Fruit fly (Drosophila melanogaster) whole organism, prepupa: Measurements from ENCODE around the gene Sap30.

Experiments
- CG11294 ChIP-seq: fragments of 200-800 bp; sonication (Bioruptor generic); IDR thresholded peaks from 2 replicates; pipeline ENCODE4 v1.3.6; 2022; ENCODE audit warnings: missing biosample characterization, missing genetic modification characterization
- CG11762 ChIP-seq: fragments of 200-800 bp; sonication (Bioruptor generic); optimal IDR thresholded peaks from 3 replicates; lab custom pipeline; 2016; ENCODE audit warnings: missing biosample characterization, missing genetic modification characterization; ENCODE audit not compliant: insufficient read depth
- Sox102F ChIP-seq: fragments of 200-800 bp; sonication (Bioruptor generic); optimal IDR thresholded peaks from 2 replicates; lab custom pipeline; 2016; ENCODE audit warnings: missing biosample characterization, mild to moderate bottlenecking, missing genetic modification characterization
- acj6 ChIP-seq: fragments of 200-800 bp; sonication (Bioruptor generic); optimal IDR thresholded peaks from 3 replicates; lab custom pipeline; 2016; ENCODE audit warnings: missing biosample characterization, missing genetic modification characterization
- fd85E ChIP-seq: fragments of 200-800 bp; sonication (Bioruptor generic); optimal IDR thresholded peaks from 3 replicates; lab custom pipeline; 2016; ENCODE audit warnings: missing biosample characterization, missing genetic modification characterization
- spab ChIP-seq: fragments of 200-800 bp; sonication (Bioruptor generic); optimal IDR thresholded peaks from 2 replicates; lab custom pipeline; 2017; ENCODE audit warnings: missing biosample characterization, mild to moderate bottlenecking, missing genetic modification characterization, missing genetic modification reagents

DNA sequence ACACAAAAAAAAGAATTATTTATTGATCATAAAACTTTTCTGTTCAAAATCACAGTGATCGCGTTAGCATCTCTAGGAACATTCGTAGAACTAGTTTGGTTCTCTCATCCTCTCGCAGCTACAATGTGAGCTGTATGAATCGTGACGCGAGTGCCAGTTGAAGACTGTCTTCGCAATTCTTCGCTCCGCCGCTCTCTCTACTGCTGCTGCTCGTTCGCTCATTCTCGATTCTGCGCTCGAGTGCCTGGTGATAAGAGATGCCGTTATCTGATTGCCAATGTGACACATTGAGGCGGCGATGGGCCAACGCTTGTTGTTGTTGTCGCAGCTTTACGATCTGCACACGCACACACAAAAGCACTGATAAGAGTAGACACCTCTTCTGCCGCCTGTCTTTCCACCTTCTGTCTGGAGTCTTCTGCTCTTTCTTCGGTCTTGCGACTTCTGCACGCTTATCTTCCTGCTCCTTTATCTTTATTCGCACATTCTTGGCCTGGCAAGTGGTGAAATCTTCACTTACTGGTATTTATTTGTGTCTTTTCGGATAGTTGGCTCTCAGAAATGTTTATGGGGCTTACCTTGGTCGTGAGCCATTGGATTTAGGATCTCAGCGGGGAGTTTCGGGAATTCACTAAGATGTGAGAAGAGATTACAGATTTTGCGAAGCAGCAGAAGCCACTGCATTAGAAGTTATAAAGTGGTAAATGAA is 49.2 kb downstream of the Sap30 start:
- TF ChIP-seq acj6 (GFP tag; lab: Kevin White, UChicago): no peak
- TF ChIP-seq CG11294: no peak
- TF ChIP-seq spab (GFP tag; lab: Kevin White, UChicago): no peak
- no peak for TF ChIP-seq Sox102F
- TF ChIP-seq CG11762 (GFP tag; lab: Kevin White, UChicago): no peak
- no peak for TF ChIP-seq fd85E (GFP tag; lab: Kevin White, UChicago)
